Worm (Caenorhabditis elegans) whole organism, young adult: Measurements from ENCODE around the gene nep-12.

Experiments
- B0019.2 ChIP-seq: fragments of 200-800 bp; sonication (Bioruptor generic); conservative IDR thresholded peaks from 2 replicates; pipeline ENCODE4 v1.3.6; 2022; ENCODE audit warnings: missing genetic modification reagents, missing genetic modification characterization, missing compliant biosample characterization
- B0261.1 ChIP-seq: sonication (generic microtip); optimal IDR thresholded peaks from 2 replicates; lab custom pipeline; 2016; ENCODE audit warnings: mild to moderate bottlenecking, missing genetic modification characterization, moderate library complexity, missing compliant biosample characterization
- F10E7.11 ChIP-seq: sonication (generic microtip); optimal IDR thresholded peaks from 2 replicates; lab custom pipeline; 2017; ENCODE audit warnings: mild to moderate bottlenecking, missing genetic modification characterization, moderate library complexity, missing compliant biosample characterization
- F49E8.2 ChIP-seq: sonication (generic microtip); optimal IDR thresholded peaks from 3 replicates; lab custom pipeline; 2017; ENCODE audit warnings: missing genetic modification characterization, mild to moderate bottlenecking, missing compliant biosample characterization, antibody characterized with exemption, moderate library complexity; ENCODE audit not compliant: insufficient read depth
- F57C9.4 ChIP-seq: sonication (generic microtip); optimal IDR thresholded peaks from 2 replicates; lab custom pipeline; 2017; ENCODE audit warnings: mild to moderate bottlenecking, missing genetic modification characterization, missing compliant biosample characterization
- K11D2.4 ChIP-seq: fragments of 200-800 bp; sonication (Bioruptor generic); IDR thresholded peaks from 2 replicates; pipeline ENCODE4 v1.3.6; 2022; ENCODE audit warnings: missing genetic modification reagents, missing genetic modification characterization, missing compliant biosample characterization
- K12H6.12 ChIP-seq: fragments of 200-800 bp; sonication (Bioruptor generic); optimal IDR thresholded peaks from 2 replicates; lab custom pipeline; 2018; ENCODE audit warnings: mild to moderate bottlenecking, missing genetic modification characterization, missing compliant biosample characterization
- T26A5.8 ChIP-seq: sonication (generic microtip); optimal IDR thresholded peaks from 2 replicates; lab custom pipeline; 2016; ENCODE audit warnings: missing genetic modification characterization, missing compliant biosample characterization
- Y56A3A.18 ChIP-seq: fragments of 200-800 bp; sonication (Bioruptor generic); IDR thresholded peaks from 2 replicates; pipeline ENCODE4 v1.3.6; 2022; ENCODE audit warnings: missing genetic modification reagents, missing genetic modification characterization, missing compliant biosample characterization
- Y95B8A.8 ChIP-seq: fragments of 200-800 bp; sonication (Bioruptor generic); IDR thresholded peaks from 2 replicates; pipeline ENCODE4 v1.3.6; 2022; ENCODE audit warnings: missing genetic modification reagents, missing genetic modification characterization, missing compliant biosample characterization
- ama-1 ChIP-seq, 3 experiments: fragments of 150-350 bp in 1 of 3; sonication (generic microtip) in 2 of 3; optimal IDR thresholded peaks; 2 replicates each; lab custom pipeline; 2014 to 2018; ENCODE audit warnings: missing biosample characterization in 2 of 3, missing genetic modification characterization in 2 of 3, missing genetic modification reagents in 2 of 3
- attf-3 ChIP-seq: fragments of 200-800 bp; sonication (Bioruptor generic); conservative IDR thresholded peaks from 2 replicates; pipeline ENCODE4 v1.3.6; 2022; ENCODE audit warnings: missing genetic modification reagents, missing genetic modification characterization, missing compliant biosample characterization
- bed-2 ChIP-seq: fragments of 200-800 bp; sonication (Bioruptor generic); IDR thresholded peaks from 2 replicates; pipeline ENCODE4 v1.3.6; 2022; ENCODE audit warnings: missing genetic modification reagents, missing genetic modification characterization, missing compliant biosample characterization
- cebp-1 ChIP-seq, 2 experiments: fragments of 200-800 bp in 1 of 2; sonication (Bioruptor generic) in 1 of 2; sonication (generic microtip) in 1 of 2; IDR thresholded peaks in 1 of 2; optimal IDR thresholded peaks in 1 of 2; 2 replicates each; pipeline versions ENCODE4 v1.3.6 to Lab custom; 2017 to 2022; ENCODE audit warnings: missing compliant biosample characterization in 2 of 2, missing genetic modification characterization in 2 of 2, mild to moderate bottlenecking in 1 of 2, missing genetic modification reagents in 1 of 2, moderate library complexity in 1 of 2
- ceh-27 ChIP-seq: fragments of 200-800 bp; sonication (Bioruptor generic); optimal IDR thresholded peaks from 2 replicates; lab custom pipeline; 2018; ENCODE audit warnings: mild to moderate bottlenecking, missing genetic modification characterization, moderate library complexity, missing compliant biosample characterization
- ceh-40 ChIP-seq: fragments of 200-800 bp; sonication (Bioruptor generic); IDR thresholded peaks from 2 replicates; pipeline ENCODE4 v1.3.6; 2022; ENCODE audit warnings: missing genetic modification characterization, missing compliant biosample characterization
- ceh-91 ChIP-seq: fragments of 200-800 bp; sonication (Bioruptor generic); IDR thresholded peaks from 2 replicates; pipeline ENCODE4 v1.3.6; 2022; ENCODE audit warnings: missing genetic modification reagents, missing genetic modification characterization, missing compliant biosample characterization
- dpl-1 ChIP-seq: fragments of 150-350 bp; optimal IDR thresholded peaks from 2 replicates; lab custom pipeline; 2014; ENCODE audit warnings: missing biosample characterization, missing genetic modification reagents, missing genetic modification characterization
- egl-18 ChIP-seq: fragments of 200-800 bp; sonication (Bioruptor generic); IDR thresholded peaks from 2 replicates; pipeline ENCODE4 v1.3.6; 2022; ENCODE audit warnings: missing genetic modification reagents, missing genetic modification characterization, missing compliant biosample characterization
- egl-44 ChIP-seq: fragments of 200-800 bp; sonication (Bioruptor generic); IDR thresholded peaks from 2 replicates; pipeline ENCODE4 v1.3.6; 2022; ENCODE audit warnings: missing genetic modification reagents, missing genetic modification characterization, missing compliant biosample characterization
- ekl-4 ChIP-seq: fragments of 200-800 bp; sonication (Bioruptor generic); IDR thresholded peaks from 2 replicates; pipeline ENCODE4 v1.3.6; 2022; ENCODE audit warnings: missing genetic modification reagents, missing genetic modification characterization, missing compliant biosample characterization
- ets-4 ChIP-seq: fragments of 200-800 bp; sonication (Bioruptor generic); optimal IDR thresholded peaks from 2 replicates; lab custom pipeline; 2018; ENCODE audit warnings: mild to moderate bottlenecking, missing genetic modification characterization, missing compliant biosample characterization
- fkh-3 ChIP-seq: sonication (generic microtip); optimal IDR thresholded peaks from 2 replicates; lab custom pipeline; 2016; ENCODE audit warnings: mild to moderate bottlenecking, missing genetic modification characterization, missing compliant biosample characterization
- him-1 ChIP-seq: sonication (generic microtip); optimal IDR thresholded peaks from 2 replicates; lab custom pipeline; 2016; ENCODE audit warnings: missing genotype, missing genetic modification reagents, missing genetic modification characterization, missing compliant biosample characterization
- hmg-1.2 ChIP-seq: fragments of 200-800 bp; sonication (Bioruptor generic); IDR thresholded peaks from 2 replicates; pipeline ENCODE4 v1.3.6; 2022; ENCODE audit warnings: missing genetic modification reagents, missing genetic modification characterization, missing compliant biosample characterization
- hrde-1 ChIP-seq: sonication (generic microtip); optimal IDR thresholded peaks from 2 replicates; lab custom pipeline; 2016; ENCODE audit warnings: missing genetic modification characterization, mild to moderate bottlenecking, missing compliant biosample characterization, moderate library complexity, missing genotype, missing genetic modification reagents, borderline replicate concordance
- let-526 ChIP-seq: fragments of 200-800 bp; sonication (Bioruptor generic); IDR thresholded peaks from 2 replicates; pipeline ENCODE4 v1.3.6; 2022; ENCODE audit warnings: missing genetic modification reagents, missing genetic modification characterization, missing compliant biosample characterization
- lsl-1 ChIP-seq: fragments of 200-800 bp; sonication (Bioruptor generic); optimal IDR thresholded peaks from 2 replicates; lab custom pipeline; 2018; ENCODE audit warnings: mild to moderate bottlenecking, missing genetic modification characterization, moderate library complexity, missing compliant biosample characterization
- lsy-27 ChIP-seq: sonication (generic microtip); optimal IDR thresholded peaks from 2 replicates; lab custom pipeline; 2017; ENCODE audit warnings: missing genetic modification characterization, mild to moderate bottlenecking, missing compliant biosample characterization, antibody characterized with exemption, missing genotype, borderline replicate concordance; ENCODE audit not compliant: insufficient read depth
- madf-3 ChIP-seq: fragments of 200-800 bp; sonication (Bioruptor generic); IDR thresholded peaks from 2 replicates; pipeline ENCODE4 v1.3.6; 2022; ENCODE audit warnings: missing genetic modification reagents, missing genetic modification characterization, missing compliant biosample characterization
- mel-28 ChIP-seq: sonication (generic microtip); optimal IDR thresholded peaks from 2 replicates; lab custom pipeline; 2016; ENCODE audit warnings: borderline replicate concordance, mild to moderate bottlenecking, missing genetic modification characterization, missing compliant biosample characterization
- nfya-1 ChIP-seq: sonication (generic microtip); optimal IDR thresholded peaks from 2 replicates; lab custom pipeline; 2017; ENCODE audit warnings: antibody characterized with exemption, missing compliant biosample characterization, missing genetic modification characterization, borderline replicate concordance; ENCODE audit not compliant: insufficient read depth
- nfya-2 ChIP-seq: fragments of 200-800 bp; sonication (Bioruptor generic); IDR thresholded peaks from 2 replicates; pipeline ENCODE4 v1.3.6; 2022; ENCODE audit warnings: missing genetic modification reagents, missing genetic modification characterization, missing compliant biosample characterization
- nfyb-1 ChIP-seq: fragments of 200-800 bp; sonication (Bioruptor generic); IDR thresholded peaks from 2 replicates; pipeline ENCODE4 v1.3.6; 2022; ENCODE audit warnings: missing genetic modification reagents, missing genetic modification characterization, missing compliant biosample characterization
- nhr-80 ChIP-seq: sonication (generic microtip); optimal IDR thresholded peaks from 2 replicates; lab custom pipeline; 2016; ENCODE audit warnings: missing genetic modification characterization, missing compliant biosample characterization
- nhr-90 ChIP-seq: sonication (generic microtip); optimal IDR thresholded peaks from 2 replicates; lab custom pipeline; 2016; ENCODE audit warnings: missing genotype, mild to moderate bottlenecking, missing genetic modification characterization, missing compliant biosample characterization
- rpc-1 ChIP-seq, 2 experiments: fragments of 150-350 bp in 1 of 2; sonication (generic microtip) in 1 of 2; optimal IDR thresholded peaks; 2 replicates each; lab custom pipeline; 2014 to 2018; ENCODE audit warnings: missing biosample characterization in 1 of 2, missing genetic modification characterization in 1 of 2, missing genetic modification reagents in 1 of 2, missing genotype in 1 of 2
- sea-2 ChIP-seq: fragments of 200-800 bp; sonication (Bioruptor generic); IDR thresholded peaks from 2 replicates; pipeline ENCODE4 v1.3.6; 2022; ENCODE audit warnings: missing genetic modification characterization, missing compliant biosample characterization
- snpc-3.4 ChIP-seq: sonication (generic microtip); optimal IDR thresholded peaks from 2 replicates; lab custom pipeline; 2017; ENCODE audit warnings: missing genetic modification characterization, mild to moderate bottlenecking, missing compliant biosample characterization, antibody characterized with exemption, moderate library complexity, missing genotype, missing genetic modification reagents
- sptf-2 ChIP-seq: fragments of 200-800 bp; sonication (Bioruptor generic); optimal IDR thresholded peaks from 2 replicates; lab custom pipeline; 2018; ENCODE audit warnings: mild to moderate bottlenecking, missing genetic modification characterization, missing compliant biosample characterization
- tlf-1 ChIP-seq: fragments of 200-800 bp; sonication (Bioruptor generic); optimal IDR thresholded peaks from 2 replicates; lab custom pipeline; 2018; ENCODE audit warnings: mild to moderate bottlenecking, missing genetic modification characterization, missing compliant biosample characterization
- unc-130 ChIP-seq: sonication (generic microtip); optimal IDR thresholded peaks from 2 replicates; lab custom pipeline; 2016; ENCODE audit warnings: missing genetic modification reagents, missing genetic modification characterization, missing compliant biosample characterization
- xnd-1 ChIP-seq: sonication (generic microtip); optimal IDR thresholded peaks from 2 replicates; lab custom pipeline; 2016; ENCODE audit warnings: missing genotype, missing genetic modification reagents, missing genetic modification characterization, missing compliant biosample characterization
- ztf-18 ChIP-seq: sonication (generic microtip); optimal IDR thresholded peaks from 2 replicates; lab custom pipeline; 2016; ENCODE audit warnings: missing genotype, mild to moderate bottlenecking, missing genetic modification characterization, missing compliant biosample characterization
- ztf-25 ChIP-seq: fragments of 200-800 bp; sonication (Bioruptor generic); IDR thresholded peaks from 2 replicates; pipeline ENCODE4 v1.3.6; 2022; ENCODE audit warnings: missing genetic modification reagents, missing genetic modification characterization, missing compliant biosample characterization
- ztf-28 ChIP-seq: fragments of 200-800 bp; sonication (Bioruptor generic); IDR thresholded peaks from 2 replicates; pipeline ENCODE4 v1.3.6; 2022; ENCODE audit warnings: missing genetic modification reagents, missing genetic modification characterization, missing compliant biosample characterization
- ztf-6 ChIP-seq: fragments of 200-800 bp; sonication (Bioruptor generic); IDR thresholded peaks from 2 replicates; pipeline ENCODE4 v1.3.6; 2022; ENCODE audit warnings: missing genetic modification reagents, missing genetic modification characterization, missing compliant biosample characterization

The nep-12 gene

DNA sequence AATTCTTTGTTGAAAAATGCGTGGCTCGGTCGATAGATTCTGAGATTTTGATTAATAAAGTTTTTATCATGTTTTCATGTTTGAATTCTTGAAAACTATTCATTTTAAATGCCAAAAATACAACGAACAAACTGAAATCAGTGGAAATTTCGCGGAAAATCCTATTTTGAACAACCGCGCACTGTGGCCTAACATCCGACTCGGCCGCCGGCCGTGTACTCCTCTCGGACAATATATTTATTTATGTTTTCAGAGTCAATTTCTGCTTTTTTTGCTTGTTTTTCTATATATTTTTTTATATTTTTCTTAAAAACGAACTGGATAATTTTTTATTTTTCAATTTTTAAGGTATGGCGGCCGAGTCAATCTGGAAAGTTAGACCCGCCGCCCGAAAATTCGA is 6.9 kb upstream of the nep-12 start, which contains the start of gene F26G1.1 (continued):
- TF ChIP-seq xnd-1 (peak; percentile 22), ztf-18 (tag; lab: Kevin White, UChicago) (no peak), sea-2 (GFP tag; lab: Robert Waterston, UW) (no peak), nfya-1 (tag; lab: Kevin White, UChicago) (no peak), dpl-1 (GFP tag; lab: Kevin White, UChicago) (peak; percentile 42), him-1 (tag; lab: Kevin White, UChicago) (peak; percentile 1), ztf-28 (peak; percentile 59; the same call in 1 of the 2 replicates), K11D2.4 (GFP tag; lab: Robert Waterston, UW) (peak; percentile 62), ekl-4 (GFP tag; lab: Robert Waterston, UW) (no peak), F10E7.11 (peak; percentile 1), egl-18 (GFP tag; lab: Robert Waterston, UW) (no peak), tlf-1 (GFP tag; lab: Kevin White, UChicago) (peak; percentile 6), ets-4 (GFP tag; lab: Kevin White, UChicago) (no peak), F57C9.4 (no peak), nhr-90 (tag; lab: Kevin White, UChicago) (no peak), T26A5.8 (tag; lab: Kevin White, UChicago) (no peak), nfyb-1 (GFP tag; lab: Robert Waterston, UW) (peak; percentile 53; the same call in 1 of the 2 replicates), let-526 (no peak), sptf-2 (GFP tag; lab: Kevin White, UChicago) (no peak), ceh-40 (GFP tag; lab: Robert Waterston, UW) (no peak), lsl-1 (peak; percentile 43), ztf-6 (GFP tag; lab: Robert Waterston, UW) (no peak), ama-1 (optimal IDR thresholded peaks at IDR 0.05; lab: Kevin White, UChicago) (no peak), ama-1 (GFP tag; optimal IDR thresholded peaks at IDR 0.05; lab: Kevin White, UChicago) (no peak), lsy-27 (tag; lab: Kevin White, UChicago) (no peak), B0019.2 (no peak), ztf-25 (GFP tag; lab: Robert Waterston, UW) (0 out of 2 replicates have a peak, but pooled peaks have one; percentile 18), F49E8.2 (no peak), Y56A3A.18 (no peak), snpc-3.4 (tag; lab: Kevin White, UChicago) (no peak), ceh-91 (GFP tag; lab: Robert Waterston, UW) (no peak), ceh-27 (GFP tag; lab: Kevin White, UChicago) (peak; percentile 77), mel-28 (tag; lab: Kevin White, UChicago) (no peak), B0261.1 (tag; lab: Kevin White, UChicago) (no peak), madf-3 (no peak), fkh-3 (tag; lab: Kevin White, UChicago) (no peak), hrde-1 (tag; lab: Kevin White, UChicago) (peak; percentile 52), bed-2 (peak; percentile 60; the same call in 1 of the 2 replicates), unc-130 (peak; percentile 81), nhr-80 (tag; lab: Kevin White, UChicago) (no peak), hmg-1.2 (peak; percentile 27; the same call in 1 of the 2 replicates), Y95B8A.8 (GFP tag; lab: Robert Waterston, UW) (no peak), nfya-2 (GFP tag; lab: Robert Waterston, UW) (no peak), cebp-1 (GFP tag; IDR thresholded peaks at IDR 0.05; lab: Robert Waterston, UW) (no peak), cebp-1 (tag; optimal IDR thresholded peaks at IDR 0.05; lab: Kevin White, UChicago) (no peak), K12H6.12 (tag; lab: Kevin White, UChicago) (peak; percentile 9), attf-3 (GFP tag; lab: Robert Waterston, UW) (peak; percentile 78), egl-44 (GFP tag; lab: Robert Waterston, UW) (no peak), rpc-1 (optimal IDR thresholded peaks at IDR 0.05; lab: Kevin White, UChicago) (no peak), rpc-1 (tag; optimal IDR thresholded peaks at IDR 0.05; lab: Kevin White, UChicago) (no peak)
